Fruit fly (Drosophila melanogaster): Measurements from ENCODE around the gene CG1792.

CG1792 gene

dm6 chr3R:31571885-31572292 lies 44.2 kb upstream of the CG1792 start, which contains the start of gene gammaCOP (continued):
- TF ChIP-seq dpn (GFP tag; optimal IDR thresholded peaks at IDR 0.05): peak in 1 of 2 experiments; percentile 9
- no peak for TF ChIP-seq Hsf (GFP tag; optimal IDR thresholded peaks at IDR 0.05)
- TF ChIP-seq CG2116 (GFP tag; optimal IDR thresholded peaks at IDR 0.05): peak; percentile 89
- peak; percentile 97 for TF ChIP-seq sna (GFP tag; IDR thresholded peaks at IDR 0.05; ENCODE audit: partially characterized antibody)
- no peak for TF ChIP-seq CG43689 (GFP tag; IDR thresholded peaks at IDR 0.05)
- TF ChIP-seq Ptx1 (GFP tag; IDR thresholded peaks at IDR 0.05): no peak
- TF ChIP-seq B-H2 (GFP tag; optimal IDR thresholded peaks at IDR 0.05): no peak
- no peak for TF ChIP-seq NC2α (GFP tag; optimal IDR thresholded peaks at IDR 0.05)
- TF ChIP-seq fd64A (GFP tag; optimal IDR thresholded peaks at IDR 0.05): no peak
- peak; percentile 83 for TF ChIP-seq Sry-δ (GFP tag; optimal IDR thresholded peaks at IDR 0.05)
- no peak for TF ChIP-seq gce (GFP tag; IDR thresholded peaks at IDR 0.05)
- TF ChIP-seq MESR4 (GFP tag; optimal IDR thresholded peaks at IDR 0.05): peak; percentile 95
- TF ChIP-seq Med (GFP tag): peak; percentile 79
- TF ChIP-seq bowl (GFP tag; IDR thresholded peaks at IDR 0.05): no peak
- no peak for TF ChIP-seq MTF-1 (GFP tag; optimal IDR thresholded peaks at IDR 0.05; ENCODE audit: borderline replicate concordance)
- TF ChIP-seq Taf1 (GFP tag; IDR thresholded peaks at IDR 0.05): no peak
- no peak for TF ChIP-seq ranshi (GFP tag; IDR thresholded peaks at IDR 0.05)
- no peak for TF ChIP-seq CG4854 (GFP tag; optimal IDR thresholded peaks at IDR 0.05)
- TF ChIP-seq onecut (GFP tag; IDR thresholded peaks at IDR 0.05): no peak
- 0 out of 4 replicates have a peak, but pooled peaks have one; percentile 47 for TF ChIP-seq chinmo (GFP tag; IDR thresholded peaks at IDR 0.05; ENCODE audit: partially characterized antibody)
- TF ChIP-seq CG11456 (GFP tag; IDR thresholded peaks at IDR 0.05): no peak
- TF ChIP-seq Sry-β (GFP tag; optimal IDR thresholded peaks at IDR 0.05): peak; percentile 59
- no peak for TF ChIP-seq Ada2b (GFP tag; IDR thresholded peaks at IDR 0.05)
- TF ChIP-seq CG17361 (GFP tag; IDR thresholded peaks at IDR 0.05): no peak; the same call in 2 of the 3 replicates
- no peak for TF ChIP-seq CG30403 (GFP tag; optimal IDR thresholded peaks at IDR 0.05)
- TF ChIP-seq CHES-1-like (GFP tag; optimal IDR thresholded peaks at IDR 0.05): no peak
- peak; percentile 34; the same call in 1 of the 2 replicates for TF ChIP-seq CG42726 (GFP tag; IDR thresholded peaks at IDR 0.05; ENCODE audit: partially characterized antibody)
- TF ChIP-seq CoRest (tag; optimal IDR thresholded peaks at IDR 0.05): peak; percentile 26
- TF ChIP-seq GATAe (GFP tag; conservative IDR thresholded peaks at IDR 0.05): no peak
- TF ChIP-seq CG17802 (tag; optimal IDR thresholded peaks at IDR 0.05): no peak
- TF ChIP-seq Opbp (GFP tag; IDR thresholded peaks at IDR 0.05; ENCODE audit: partially characterized antibody): peak; percentile 75; the same call in 1 of the 3 replicates
- TF ChIP-seq CG13624 (GFP tag; optimal IDR thresholded peaks at IDR 0.05): peak; percentile 55
- TF ChIP-seq dysf (GFP tag; IDR thresholded peaks at IDR 0.05): no peak
- no peak for TF ChIP-seq wek (GFP tag; optimal IDR thresholded peaks at IDR 0.05)
- peak; percentile 94 for TF ChIP-seq Scr (GFP tag; IDR thresholded peaks at IDR 0.05; ENCODE audit: partially characterized antibody)
- TF ChIP-seq br (optimal IDR thresholded peaks at IDR 0.05): no peak
- TF ChIP-seq sens-2 (GFP tag; IDR thresholded peaks at IDR 0.05): no peak
- TF ChIP-seq Dll (GFP tag; IDR thresholded peaks at IDR 0.05; ENCODE audit: partially characterized antibody): peak; percentile 98
- no peak for TF ChIP-seq Atf-2 (GFP tag; optimal IDR thresholded peaks at IDR 0.05)
- TF ChIP-seq CG17359 (tag; optimal IDR thresholded peaks at IDR 0.05): no peak
- TF ChIP-seq org-1 (GFP tag; optimal IDR thresholded peaks at IDR 0.05): no peak
- no peak for TF ChIP-seq schlank (tag; optimal IDR thresholded peaks at IDR 0.05)
- TF ChIP-seq CG32532 (GFP tag; IDR thresholded peaks at IDR 0.05): no peak
- no peak for TF ChIP-seq cwo (GFP tag; optimal IDR thresholded peaks at IDR 0.05)
- no peak for TF ChIP-seq sug (tag; optimal IDR thresholded peaks at IDR 0.05)
- TF ChIP-seq Blimp-1 (GFP tag; optimal IDR thresholded peaks at IDR 0.05): no peak
- no peak for TF ChIP-seq sim (GFP tag; IDR thresholded peaks at IDR 0.05)
- TF ChIP-seq nmo (GFP tag; optimal IDR thresholded peaks at IDR 0.05): peak; percentile 53
- no peak for TF ChIP-seq Hr3 (GFP tag; optimal IDR thresholded peaks at IDR 0.05)
- no peak for TF ChIP-seq Mrtf (GFP tag; IDR thresholded peaks at IDR 0.05)
- TF ChIP-seq bab2 (GFP tag; optimal IDR thresholded peaks at IDR 0.05): peak; percentile 31

Data from whole organism, embryonic.